Worm (Caenorhabditis elegans) whole organism, L2 larva: ENCODE data around the gene C50B6.3.

Experiments
- ZK546.5 ChIP-seq: sonication (generic microtip); optimal IDR thresholded peaks from 2 replicates; lab custom pipeline; 2017; ENCODE audit warnings: missing biosample characterization, missing genetic modification characterization
- aly-2 ChIP-seq: fragments of 150-350 bp; optimal IDR thresholded peaks from 2 replicates; lab custom pipeline; 2014; ENCODE audit warnings: missing biosample characterization, missing genetic modification characterization
- ama-1 ChIP-seq: fragments of 150-350 bp; optimal IDR thresholded peaks from 2 replicates; lab custom pipeline; 2018; ENCODE audit warnings: inconsistent platforms
- ceh-82 ChIP-seq: fragments of 150-350 bp; optimal IDR thresholded peaks from 2 replicates; lab custom pipeline; 2014; ENCODE audit warnings: missing biosample characterization, missing genetic modification characterization
- mab-5 ChIP-seq: fragments of 150-350 bp; optimal IDR thresholded peaks from 2 replicates; lab custom pipeline; 2014; ENCODE audit warnings: missing biosample characterization, missing genetic modification characterization
- nhr-11 ChIP-seq: fragments of 150-350 bp; optimal IDR thresholded peaks from 2 replicates; lab custom pipeline; 2014; ENCODE audit warnings: missing biosample characterization, missing genetic modification characterization
- nhr-129 ChIP-seq: fragments of 150-350 bp; optimal IDR thresholded peaks from 2 replicates; lab custom pipeline; 2014; ENCODE audit warnings: missing biosample characterization, missing genetic modification characterization
- snpc-4 ChIP-seq: fragments of 150-350 bp; optimal IDR thresholded peaks from 2 replicates; lab custom pipeline; 2014; ENCODE audit warnings: missing biosample characterization, missing genetic modification characterization
- unc-55 ChIP-seq: fragments of 150-350 bp; sonication (generic microtip); optimal IDR thresholded peaks from 3 replicates; lab custom pipeline; 2014; ENCODE audit warnings: missing biosample characterization, missing genetic modification reagents, missing genetic modification characterization

- TF ChIP-seq mab-5 (tag; lab: Kevin White, UChicago) (no peak), ZK546.5 (no peak), nhr-11 (tag; lab: Kevin White, UChicago) (no peak), aly-2 (tag; lab: Kevin White, UChicago) (no peak), unc-55 (GFP tag; lab: Kevin White, UChicago) (no peak), ama-1 (lab: Kevin White, UChicago) (no peak), ceh-82 (no peak), nhr-129 (tag; lab: Kevin White, UChicago) (no peak), snpc-4 (tag; lab: Kevin White, UChicago) (no peak)
These were observed 49.1 kb upstream of the C50B6.3 start, which contains the start of gene zip-5 for ce11 chrV:13264245-13264644.
